Worm (Caenorhabditis elegans) whole organism, mixed stage, embryonic: ENCODE results near the gene dmd-9.

Source experiments
- M03D4.4 ChIP-seq: sonication (generic microtip); optimal IDR thresholded peaks from 2 replicates; lab custom pipeline; 2017; ENCODE audit warnings: mild to moderate bottlenecking, missing genetic modification characterization, missing compliant biosample characterization
- bed-3 ChIP-seq: fragments of 200-800 bp; sonication (Bioruptor generic); optimal IDR thresholded peaks from 3 replicates; lab custom pipeline; 2018; ENCODE audit warnings: mild to moderate bottlenecking, missing genetic modification characterization, moderate library complexity, missing compliant biosample characterization
- blmp-1 ChIP-seq: fragments of 150-350 bp; optimal IDR thresholded peaks from 2 replicates; lab custom pipeline; 2014; ENCODE audit warnings: missing biosample characterization, missing genetic modification characterization
- ceh-39 ChIP-seq: fragments of 150-350 bp; optimal IDR thresholded peaks from 2 replicates; lab custom pipeline; 2014; ENCODE audit warnings: missing biosample characterization, missing genetic modification characterization
- ceh-43 ChIP-seq: fragments of 200-800 bp; sonication (Bioruptor generic); optimal IDR thresholded peaks from 2 replicates; lab custom pipeline; 2018; ENCODE audit warnings: mild to moderate bottlenecking, missing genetic modification characterization, moderate library complexity, missing compliant biosample characterization
- ceh-83 ChIP-seq: fragments of 200-800 bp; sonication (Bioruptor generic); optimal IDR thresholded peaks from 2 replicates; lab custom pipeline; 2018; ENCODE audit warnings: mild to moderate bottlenecking, missing genetic modification characterization, missing compliant biosample characterization
- ces-1 ChIP-seq: fragments of 150-350 bp; optimal IDR thresholded peaks from 2 replicates; lab custom pipeline; 2014; ENCODE audit warnings: missing biosample characterization, missing genetic modification reagents, missing genetic modification characterization
- cnd-1 ChIP-seq: fragments of 200-800 bp; sonication (Bioruptor generic); optimal IDR thresholded peaks from 2 replicates; lab custom pipeline; 2018; ENCODE audit warnings: mild to moderate bottlenecking, missing genetic modification characterization, missing compliant biosample characterization
- drap-1 ChIP-seq: fragments of 200-800 bp; sonication (Bioruptor generic); optimal IDR thresholded peaks from 3 replicates; lab custom pipeline; 2018; ENCODE audit warnings: mild to moderate bottlenecking, missing genetic modification characterization, missing compliant biosample characterization
- elt-1 ChIP-seq: sonication (generic microtip); optimal IDR thresholded peaks from 2 replicates; lab custom pipeline; 2017; ENCODE audit warnings: missing genetic modification characterization, mild to moderate bottlenecking, missing compliant biosample characterization, antibody characterized with exemption, moderate library complexity, borderline replicate concordance; ENCODE audit not compliant: insufficient read depth
- flh-1 ChIP-seq: fragments of 200-800 bp; sonication (Bioruptor generic); optimal IDR thresholded peaks from 2 replicates; lab custom pipeline; 2018; ENCODE audit warnings: mild to moderate bottlenecking, missing genetic modification characterization, moderate library complexity, missing compliant biosample characterization
- ham-2 ChIP-seq: fragments of 200-800 bp; sonication (Bioruptor generic); optimal IDR thresholded peaks from 2 replicates; lab custom pipeline; 2018; ENCODE audit warnings: mild to moderate bottlenecking, missing genetic modification characterization, missing compliant biosample characterization
- hlh-1 ChIP-seq: fragments of 150-350 bp; optimal IDR thresholded peaks from 2 replicates; lab custom pipeline; 2014; ENCODE audit warnings: missing biosample characterization, missing genetic modification reagents, missing genetic modification characterization
- lin-13 ChIP-seq: fragments of 150-350 bp; optimal IDR thresholded peaks from 2 replicates; lab custom pipeline; 2014; ENCODE audit warnings: missing biosample characterization, missing genetic modification characterization
- lin-32 ChIP-seq: fragments of 200-800 bp; sonication (Bioruptor generic); optimal IDR thresholded peaks from 2 replicates; lab custom pipeline; 2018; ENCODE audit warnings: mild to moderate bottlenecking, missing genetic modification characterization, missing compliant biosample characterization
- mab-5 ChIP-seq: fragments of 150-350 bp; optimal IDR thresholded peaks from 2 replicates; lab custom pipeline; 2014; ENCODE audit warnings: missing biosample characterization, missing genetic modification characterization
- mep-1 ChIP-seq: fragments of 150-350 bp; optimal IDR thresholded peaks from 2 replicates; lab custom pipeline; 2017; ENCODE audit warnings: missing biosample characterization, missing genetic modification reagents, missing genetic modification characterization, inconsistent platforms
- mls-2 ChIP-seq: sonication (generic microtip); optimal IDR thresholded peaks from 2 replicates; lab custom pipeline; 2016; ENCODE audit warnings: mild to moderate bottlenecking, missing genetic modification characterization, moderate library complexity, missing compliant biosample characterization
- nhr-12 ChIP-seq: fragments of 150-350 bp; optimal IDR thresholded peaks from 2 replicates; lab custom pipeline; 2014; ENCODE audit warnings: missing biosample characterization, missing genetic modification characterization
- nhr-2 ChIP-seq: fragments of 150-350 bp; optimal IDR thresholded peaks from 2 replicates; lab custom pipeline; 2014; ENCODE audit warnings: missing biosample characterization, missing genetic modification characterization
- nhr-237 ChIP-seq: fragments of 150-350 bp; optimal IDR thresholded peaks from 2 replicates; lab custom pipeline; 2014; ENCODE audit warnings: missing biosample characterization, missing genetic modification characterization
- nhr-28 ChIP-seq: fragments of 150-350 bp; optimal IDR thresholded peaks from 2 replicates; lab custom pipeline; 2014; ENCODE audit warnings: missing biosample characterization, missing genetic modification characterization
- nhr-76 ChIP-seq: sonication (generic microtip); optimal IDR thresholded peaks from 2 replicates; lab custom pipeline; 2017; ENCODE audit warnings: missing biosample characterization, missing genetic modification characterization
- sem-2 ChIP-seq: fragments of 200-800 bp; sonication (Bioruptor generic); optimal IDR thresholded peaks from 2 replicates; lab custom pipeline; 2018; ENCODE audit warnings: mild to moderate bottlenecking, missing genetic modification characterization, missing compliant biosample characterization
- snpc-4 ChIP-seq: fragments of 150-350 bp; optimal IDR thresholded peaks from 2 replicates; lab custom pipeline; 2014; ENCODE audit warnings: missing biosample characterization, missing genetic modification characterization
- sptf-1 ChIP-seq: sonication (generic microtip); optimal IDR thresholded peaks from 2 replicates; lab custom pipeline; 2017; ENCODE audit warnings: mild to moderate bottlenecking, missing genetic modification characterization, moderate library complexity, missing compliant biosample characterization
- tbx-8 ChIP-seq: fragments of 200-800 bp; sonication (Bioruptor generic); optimal IDR thresholded peaks from 2 replicates; lab custom pipeline; 2018; ENCODE audit warnings: mild to moderate bottlenecking, missing genetic modification characterization, moderate library complexity, missing compliant biosample characterization
- unc-120 ChIP-seq: sonication (generic microtip); optimal IDR thresholded peaks from 2 replicates; lab custom pipeline; 2017; ENCODE audit warnings: missing genetic modification characterization, missing compliant biosample characterization; ENCODE audit not compliant: poor library complexity, severe bottlenecking
- unc-39 ChIP-seq: fragments of 150-350 bp; optimal IDR thresholded peaks from 2 replicates; lab custom pipeline; 2014; ENCODE audit warnings: missing biosample characterization, missing genetic modification characterization
- unc-62 ChIP-seq: fragments of 150-350 bp; optimal IDR thresholded peaks from 2 replicates; lab custom pipeline; 2014; ENCODE audit warnings: missing biosample characterization, missing genetic modification reagents, missing genetic modification characterization
- zip-8 ChIP-seq: fragments of 150-350 bp; optimal IDR thresholded peaks from 2 replicates; lab custom pipeline; 2014; ENCODE audit warnings: missing biosample characterization, missing genetic modification characterization

The dmd-9 gene

ce11 chrIV:3291977-3292561 lies 37.7 kb upstream of the dmd-9 start, which contains the start of gene W08E12.8:
Gene W08E12.8, plus strand, starts transcription at chrIV:3292371.
- TF ChIP-seq lin-13 (tag; lab: Kevin White, UChicago), result no peak
- no peak for TF ChIP-seq lin-32 (GFP tag; lab: Kevin White, UChicago)
- TF ChIP-seq nhr-237 (tag; lab: Kevin White, UChicago), result no peak
- no peak for TF ChIP-seq nhr-12 (tag; lab: Kevin White, UChicago)
- TF ChIP-seq drap-1, result no peak

- TF ChIP-seq drap-1 (no peak), ham-2 (GFP tag; lab: Kevin White, UChicago) (no peak), sem-2 (GFP tag; lab: Kevin White, UChicago) (no peak), flh-1 (GFP tag; lab: Kevin White, UChicago) (no peak), ceh-83 (GFP tag; lab: Kevin White, UChicago) (no peak), zip-8 (tag; lab: Kevin White, UChicago) (no peak), mab-5 (tag; lab: Kevin White, UChicago) (no peak)
Observed at ce11 chrIV:3289237-3289636, 34.9 kb upstream of the dmd-9 start, which contains the start of gene gcy-23. Gene gcy-23, minus strand, starts transcription at chrIV:3289337.

- no peak for TF ChIP-seq unc-39 (tag; lab: Kevin White, UChicago)
- no peak for TF ChIP-seq elt-1 (tag; lab: Kevin White, UChicago)
- TF ChIP-seq M03D4.4 (tag; lab: Kevin White, UChicago), result no peak
- TF ChIP-seq unc-120 (tag; lab: Kevin White, UChicago), result no peak
- TF ChIP-seq zip-8 (tag; lab: Kevin White, UChicago), result peak; percentile 86
- no peak for TF ChIP-seq tbx-8 (GFP tag; lab: Kevin White, UChicago)
- TF ChIP-seq nhr-2 (tag; lab: Kevin White, UChicago), result peak; percentile 74
- no peak for TF ChIP-seq blmp-1
- peak; percentile 87 for TF ChIP-seq unc-62
Observed at ce11 chrIV:3278822-3279221, 24.5 kb upstream of the dmd-9 start.

- no peak for TF ChIP-seq ceh-39 (tag; lab: Kevin White, UChicago)
- TF ChIP-seq snpc-4, result no peak
- TF ChIP-seq nhr-2 (tag; lab: Kevin White, UChicago), result no peak
- no peak for TF ChIP-seq mep-1 (tag; lab: Kevin White, UChicago)
- TF ChIP-seq drap-1, result no peak
- TF ChIP-seq nhr-76, result no peak
- TF ChIP-seq ceh-43, result no peak
- no peak for TF ChIP-seq unc-39 (tag; lab: Kevin White, UChicago)
- TF ChIP-seq lin-13 (tag; lab: Kevin White, UChicago), result no peak
- no peak for TF ChIP-seq lin-32 (GFP tag; lab: Kevin White, UChicago)
- no peak for TF ChIP-seq ham-2 (GFP tag; lab: Kevin White, UChicago)
- TF ChIP-seq, all 35 proteins: peak for 0
Observed at ce11 chrIV:3273295-3273694, 19.0 kb upstream of the dmd-9 start, which contains the start of gene T26C12.3. Gene T26C12.3, minus strand, starts transcription at chrIV:3273395.

ce11 chrIV:3271342-3271741 lies 17.0 kb upstream of the dmd-9 start:
- no peak for TF ChIP-seq mep-1 (tag; lab: Kevin White, UChicago)
- TF ChIP-seq ceh-43, result no peak
- peak; percentile 62 for TF ChIP-seq zip-8 (tag; lab: Kevin White, UChicago)
- TF ChIP-seq tbx-8 (GFP tag; lab: Kevin White, UChicago), result no peak
- TF ChIP-seq unc-120 (tag; lab: Kevin White, UChicago), result no peak
- peak; percentile 51 for TF ChIP-seq nhr-2 (tag; lab: Kevin White, UChicago)
- TF ChIP-seq ces-1, result no peak
- TF ChIP-seq, all 35 proteins: peak for 2

DNA sequence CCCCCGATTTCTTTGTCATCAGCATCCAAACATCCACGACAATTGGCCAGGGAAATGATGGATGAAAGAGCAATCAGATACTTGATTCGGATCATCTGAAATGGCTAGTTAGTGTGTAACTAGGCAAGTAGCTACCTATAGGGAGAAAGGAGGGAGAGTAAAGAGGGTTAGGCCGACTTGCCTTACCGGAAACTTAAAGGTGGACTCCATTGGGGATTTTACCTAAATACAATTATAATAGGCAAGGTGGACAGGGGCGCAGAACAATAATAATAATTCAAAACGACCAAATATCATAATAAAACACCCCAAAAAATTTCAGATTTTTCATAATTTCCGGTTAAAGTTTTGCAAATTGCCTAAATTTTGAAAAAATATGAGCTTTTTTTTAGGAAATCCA lies 13.2 kb upstream of the dmd-9 start, which contains the start of gene clec-173:
TSS of gene clec-173 (minus strand) at position 101 of the 400 bp plus-strand sequence.
- no peak for TF ChIP-seq ceh-39 (tag; lab: Kevin White, UChicago)
- no peak for TF ChIP-seq bed-3
- no peak for TF ChIP-seq nhr-12 (tag; lab: Kevin White, UChicago)
- TF ChIP-seq unc-120 (tag; lab: Kevin White, UChicago), result no peak
- no peak for TF ChIP-seq cnd-1 (tag; lab: Kevin White, UChicago)
- no peak for TF ChIP-seq sptf-1
- no peak for TF ChIP-seq nhr-237 (tag; lab: Kevin White, UChicago)
- TF ChIP-seq hlh-1, result no peak
- no peak for TF ChIP-seq nhr-28 (tag; lab: Kevin White, UChicago)
- TF ChIP-seq blmp-1, result no peak
- TF ChIP-seq sem-2 (GFP tag; lab: Kevin White, UChicago), result no peak
- TF ChIP-seq mls-2 (tag; lab: Kevin White, UChicago), result no peak
